Fruit fly (Drosophila melanogaster): ENCODE results near the gene peb.

The peb gene

DNA sequence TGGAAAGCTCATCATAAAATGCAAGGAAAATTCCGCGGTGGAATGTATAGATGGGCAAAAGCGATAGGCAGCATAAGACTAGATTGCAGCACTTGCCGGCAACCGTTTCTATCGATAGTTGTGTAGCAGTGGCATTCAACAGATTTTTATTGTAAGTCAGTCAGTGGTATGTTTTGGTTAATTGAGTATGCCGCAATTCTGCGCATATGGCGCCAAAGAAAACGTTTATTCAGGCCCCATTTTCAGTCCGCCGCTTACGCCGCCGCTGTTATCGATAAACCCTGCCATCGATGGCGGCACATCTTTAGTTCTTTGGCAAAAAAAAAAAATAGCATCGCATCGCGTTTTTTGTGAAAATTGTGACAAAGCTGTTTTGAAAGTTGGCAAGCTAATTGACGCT is 32.4 kb downstream of the peb start, which contains the start of the genes Cbp80 and Torsin (continued):
- no peak for TF ChIP-seq CG3919 (GFP tag; optimal IDR thresholded peaks at IDR 0.05)
- TF ChIP-seq CG7368 (GFP tag; optimal IDR thresholded peaks at IDR 0.05), result no peak
- no peak for TF ChIP-seq cyc (GFP tag; optimal IDR thresholded peaks at IDR 0.05)
- no peak for TF ChIP-seq CG11762 (GFP tag; optimal IDR thresholded peaks at IDR 0.05; ENCODE audit: insufficient read depth)
- TF ChIP-seq eg (GFP tag; IDR thresholded peaks at IDR 0.05), result no peak
- no peak for TF ChIP-seq svp (GFP tag)
- TF ChIP-seq CG15336 (GFP tag; IDR thresholded peaks at IDR 0.05), result no peak
- peak; percentile 38 for TF ChIP-seq esn (GFP tag; optimal IDR thresholded peaks at IDR 0.05)
- no peak for TF ChIP-seq vri (GFP tag; optimal IDR thresholded peaks at IDR 0.05)

DNA sequence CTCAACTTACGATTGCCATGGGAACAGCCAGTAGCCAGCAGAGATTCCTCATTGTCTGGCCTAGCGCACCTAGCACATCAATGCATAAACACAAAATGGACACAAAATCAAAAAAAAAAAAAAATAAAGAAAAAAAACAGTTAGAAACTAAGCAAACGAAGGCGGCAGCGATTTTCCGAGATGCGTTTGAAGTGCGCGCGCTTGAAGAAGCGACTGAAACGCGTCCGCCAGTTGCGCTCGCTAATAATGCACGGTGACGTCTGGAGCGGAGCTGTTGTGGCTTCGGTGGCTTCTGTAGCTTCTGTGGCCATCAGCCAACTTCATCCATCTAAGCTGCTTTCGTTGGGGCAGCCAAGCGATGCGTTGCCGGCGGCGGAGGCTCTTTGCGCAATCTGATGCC is 37.0 kb downstream of the peb start, which contains the start of gene CG15473:
TSS of gene CG15473 (minus strand) at position 101 of the 400 bp plus-strand sequence.
- no peak for TF ChIP-seq Eip93F (GFP tag; optimal IDR thresholded peaks at IDR 0.05)
- no peak for TF ChIP-seq CG7368 (GFP tag; optimal IDR thresholded peaks at IDR 0.05)
- no peak for TF ChIP-seq Blimp-1 (GFP tag; optimal IDR thresholded peaks at IDR 0.05)
- TF ChIP-seq CG9139 (GFP tag; optimal IDR thresholded peaks at IDR 0.05), result no peak
- TF ChIP-seq vri (GFP tag; optimal IDR thresholded peaks at IDR 0.05), result no peak
- no peak for TF ChIP-seq CG6808 (GFP tag; optimal IDR thresholded peaks at IDR 0.05)
- TF ChIP-seq CG11294 (GFP tag; IDR thresholded peaks at IDR 0.05), result no peak
- no peak for TF ChIP-seq net (GFP tag; optimal IDR thresholded peaks at IDR 0.05)
- TF ChIP-seq CG3032 (tag; optimal IDR thresholded peaks at IDR 0.05), result no peak
- TF ChIP-seq eg (GFP tag; IDR thresholded peaks at IDR 0.05), result no peak
- TF ChIP-seq fd59A (GFP tag; optimal IDR thresholded peaks at IDR 0.05), result no peak
- TF ChIP-seq esn (GFP tag; optimal IDR thresholded peaks at IDR 0.05), result no peak
- TF ChIP-seq CG11902 (GFP tag; optimal IDR thresholded peaks at IDR 0.05), result no peak
- TF ChIP-seq dsx (GFP tag; optimal IDR thresholded peaks at IDR 0.05; ENCODE audit: poor library complexity, severe bottlenecking), result no peak
- TF ChIP-seq Hr38 (GFP tag; optimal IDR thresholded peaks at IDR 0.05), result no peak

DNA sequence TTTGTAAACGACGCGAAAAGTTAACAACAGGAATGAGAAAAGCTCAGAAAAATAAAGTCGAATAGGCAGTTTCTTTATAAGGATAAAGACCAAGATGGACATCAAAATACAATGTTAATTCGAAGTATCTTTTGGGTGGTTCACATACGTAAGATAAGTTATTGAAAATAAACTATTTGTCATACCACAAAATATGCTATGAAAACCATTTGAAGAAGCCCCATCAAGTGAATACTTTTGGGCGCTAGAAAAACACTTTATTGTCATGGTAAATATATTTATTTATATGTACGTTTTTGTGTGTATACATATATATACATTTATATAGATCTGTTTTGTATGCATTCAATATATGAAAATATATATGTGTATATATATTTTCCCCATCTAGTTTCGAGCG is 40.5 kb downstream of the peb start:
- no peak for TF ChIP-seq Lpt (GFP tag; optimal IDR thresholded peaks at IDR 0.05)
- no peak for TF ChIP-seq ss (GFP tag; optimal IDR thresholded peaks at IDR 0.05)
- TF ChIP-seq CG6808 (GFP tag; optimal IDR thresholded peaks at IDR 0.05), result no peak

- TF ChIP-seq CG8632 (GFP tag; optimal IDR thresholded peaks at IDR 0.05) (peak; percentile 5), eg (GFP tag; IDR thresholded peaks at IDR 0.05) (no peak), CG16779 (tag; optimal IDR thresholded peaks at IDR 0.05) (no peak), CG6276 (GFP tag; optimal IDR thresholded peaks at IDR 0.05) (no peak), spab (GFP tag; optimal IDR thresholded peaks at IDR 0.05) (no peak), CG4318 (GFP tag; optimal IDR thresholded peaks at IDR 0.05) (no peak), fd59A (GFP tag; optimal IDR thresholded peaks at IDR 0.05) (no peak), acj6 (GFP tag; optimal IDR thresholded peaks at IDR 0.05) (no peak), CG1621 (tag; optimal IDR thresholded peaks at IDR 0.05) (no peak), CG8119 (GFP tag; IDR thresholded peaks at IDR 0.05) (no peak), esn (GFP tag; optimal IDR thresholded peaks at IDR 0.05) (peak; percentile 39), fkh (GFP tag; optimal IDR thresholded peaks at IDR 0.05) (no peak), Eip78C (GFP tag) (peak; percentile 84), Hr38 (GFP tag; optimal IDR thresholded peaks at IDR 0.05) (no peak), salr (GFP tag; optimal IDR thresholded peaks at IDR 0.05) (peak in 1 of 2 experiments; percentile 19), CG7368 (GFP tag; optimal IDR thresholded peaks at IDR 0.05) (no peak), OdsH (GFP tag; optimal IDR thresholded peaks at IDR 0.05) (no peak), vri (GFP tag; optimal IDR thresholded peaks at IDR 0.05) (no peak), CG10631 (GFP tag; optimal IDR thresholded peaks at IDR 0.05) (no peak), Sox15 (GFP tag; optimal IDR thresholded peaks at IDR 0.05) (peak; percentile 5), topi (GFP tag; optimal IDR thresholded peaks at IDR 0.05) (no peak), CG6163 (GFP tag; IDR thresholded peaks at IDR 0.05) (no peak; the same call in 2 of the 3 replicates), Hr39 (GFP tag; optimal IDR thresholded peaks at IDR 0.05) (no peak), CG15336 (GFP tag; IDR thresholded peaks at IDR 0.05) (no peak), Blimp-1 (GFP tag; optimal IDR thresholded peaks at IDR 0.05) (no peak), cyc (GFP tag; optimal IDR thresholded peaks at IDR 0.05) (no peak), CG3032 (tag; optimal IDR thresholded peaks at IDR 0.05) (no peak), CG11294 (GFP tag; IDR thresholded peaks at IDR 0.05) (no peak), Ets21C (GFP tag; optimal IDR thresholded peaks at IDR 0.05) (no peak), Eip93F (GFP tag; optimal IDR thresholded peaks at IDR 0.05) (no peak), Hr4 (GFP tag; optimal IDR thresholded peaks at IDR 0.05) (no peak), Eip75B (GFP tag; optimal IDR thresholded peaks at IDR 0.05) (no peak), Smox (GFP tag; optimal IDR thresholded peaks at IDR 0.05) (no peak)
Measured at dm6 chrX:4660642-4661252, 43.4 kb downstream of the peb start.

All from whole organism, prepupa.